Fruit fly (Drosophila melanogaster) whole organism, wandering third instar larva: Measurements from ENCODE around the gene CG32095.

Experiments used
- dsf ChIP-seq: sonication (Bioruptor generic); optimal IDR thresholded peaks from 2 replicates; lab custom pipeline; 2016; ENCODE audit warnings: missing biosample characterization, missing genetic modification characterization, borderline replicate concordance
- sv ChIP-seq: fragments of 200-800 bp; sonication (Bioruptor generic); optimal IDR thresholded peaks from 3 replicates; lab custom pipeline; 2016; ENCODE audit warnings: missing biosample characterization, missing genetic modification characterization

- TF ChIP-seq sv (GFP tag; lab: Kevin White, UChicago) (no peak), dsf (no peak)
Observed at dm6 chr3L:11858745-11859144, 33.2 kb upstream of the CG32095 start.
